Fruit fly (Drosophila melanogaster): ENCODE measurements around the gene CG10341.

CG10341 gene

DNA sequence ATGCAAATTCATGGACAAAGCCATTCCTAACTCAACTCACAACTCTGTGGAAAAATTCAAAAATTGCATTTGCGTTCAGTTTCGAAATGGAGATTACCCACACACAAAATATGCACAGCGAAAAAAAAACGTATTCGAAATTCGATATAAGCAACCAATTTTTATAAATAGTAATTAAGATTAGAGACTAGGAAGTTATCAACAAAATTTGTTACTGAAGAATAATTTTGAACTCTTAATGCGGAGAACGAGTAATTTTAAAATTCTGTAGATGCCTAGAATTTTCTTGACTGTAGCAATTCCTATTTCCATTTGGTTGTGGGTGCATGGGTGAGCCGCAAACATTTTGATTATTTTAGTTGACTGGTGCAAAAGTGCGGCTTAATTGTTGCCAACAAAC is 35.1 kb upstream of the CG10341 start (continued):
- TF ChIP-seq Hr4 (GFP tag; optimal IDR thresholded peaks at IDR 0.05): peak; percentile 56
- TF ChIP-seq dac (GFP tag; optimal IDR thresholded peaks at IDR 0.05): no peak
- peak; percentile 34 for TF ChIP-seq CG31627 (GFP tag; optimal IDR thresholded peaks at IDR 0.05)
- no peak for TF ChIP-seq fd59A (GFP tag; optimal IDR thresholded peaks at IDR 0.05)
- no peak for TF ChIP-seq CG11294 (GFP tag; IDR thresholded peaks at IDR 0.05)
- peak; percentile 39 for TF ChIP-seq esn (GFP tag; optimal IDR thresholded peaks at IDR 0.05)
- no peak for TF ChIP-seq CG16779 (tag; optimal IDR thresholded peaks at IDR 0.05)
- peak; percentile 19 for TF ChIP-seq Sox14 (GFP tag; optimal IDR thresholded peaks at IDR 0.05)
- peak; percentile 52; the same call in 2 of the 3 replicates for TF ChIP-seq CG6163 (GFP tag; IDR thresholded peaks at IDR 0.05)
- TF ChIP-seq Gug (GFP tag; IDR thresholded peaks at IDR 0.05): peak; percentile 23; the same call in 1 of the 2 replicates
- TF ChIP-seq CG15336 (GFP tag; IDR thresholded peaks at IDR 0.05): peak; percentile 52
- peak; percentile 74 for TF ChIP-seq Eip78C (GFP tag)
- no peak for TF ChIP-seq fd85E (GFP tag; optimal IDR thresholded peaks at IDR 0.05)
- no peak for TF ChIP-seq Hr39 (GFP tag; optimal IDR thresholded peaks at IDR 0.05)
- peak; percentile 32 for TF ChIP-seq Met (GFP tag; optimal IDR thresholded peaks at IDR 0.05)
- TF ChIP-seq Sox15 (GFP tag; optimal IDR thresholded peaks at IDR 0.05): no peak
- TF ChIP-seq Eip93F (GFP tag; optimal IDR thresholded peaks at IDR 0.05): no peak
- TF ChIP-seq CG10631 (GFP tag; optimal IDR thresholded peaks at IDR 0.05): peak; percentile 26
- no peak for TF ChIP-seq CG9139 (GFP tag; optimal IDR thresholded peaks at IDR 0.05)
- no peak for TF ChIP-seq CG6854 (GFP tag; optimal IDR thresholded peaks at IDR 0.05)
- peak; percentile 25 for TF ChIP-seq Lpt (GFP tag; optimal IDR thresholded peaks at IDR 0.05)
- TF ChIP-seq pdm3 (GFP tag; optimal IDR thresholded peaks at IDR 0.05): peak; percentile 22
- TF ChIP-seq salr (GFP tag; optimal IDR thresholded peaks at IDR 0.05): peak in 1 of 2 experiments; percentile 19

DNA sequence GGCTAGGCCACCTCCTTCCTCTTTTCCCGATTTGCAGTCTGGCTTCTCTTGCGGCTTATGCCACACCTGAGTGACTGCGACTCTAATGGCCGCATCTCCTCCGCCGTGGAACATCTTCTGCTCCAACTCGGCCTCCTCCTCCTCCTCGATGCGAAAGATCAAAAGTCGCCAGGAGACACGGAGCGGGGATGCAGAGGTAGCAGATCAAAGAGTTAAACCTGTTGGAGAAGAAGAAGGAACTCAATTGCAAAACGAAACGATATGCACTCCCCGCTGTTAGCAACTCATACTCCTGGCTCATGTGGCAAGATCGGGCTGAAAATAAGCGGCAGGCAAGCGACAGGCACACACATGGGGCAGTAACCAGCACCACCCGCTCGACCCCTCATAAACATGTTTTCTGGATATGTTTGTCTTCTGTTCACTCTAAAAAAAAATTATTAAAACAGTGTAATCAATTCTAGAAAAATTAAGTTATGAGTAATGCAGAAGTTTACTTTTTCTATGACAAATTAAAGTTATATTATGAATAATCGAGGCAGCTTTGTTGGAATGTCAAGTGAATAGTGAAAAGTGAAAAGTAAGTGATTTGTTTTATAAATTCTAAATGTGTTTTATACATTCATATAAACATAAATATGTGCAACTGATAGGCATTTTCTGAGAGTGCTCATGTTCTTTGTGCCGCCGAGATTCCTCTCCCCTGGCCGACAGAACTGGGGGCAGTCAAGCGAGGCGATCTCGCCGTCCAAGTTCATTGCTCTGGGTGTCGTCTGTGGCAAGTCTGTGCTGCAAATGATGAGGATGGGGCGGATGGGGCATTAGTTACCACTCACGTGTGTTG is 33.6 kb upstream of the CG10341 start:
- TF ChIP-seq pdm3 (GFP tag; optimal IDR thresholded peaks at IDR 0.05) (peak; percentile 76), CG8119 (GFP tag; IDR thresholded peaks at IDR 0.05) (peak; percentile 70), Gug (GFP tag; IDR thresholded peaks at IDR 0.05) (peak; percentile 35; the same call in 1 of the 2 replicates), CG4318 (GFP tag; optimal IDR thresholded peaks at IDR 0.05) (peak; percentile 44), Sox102F (GFP tag; optimal IDR thresholded peaks at IDR 0.05) (peak; percentile 78), CG6808 (GFP tag; optimal IDR thresholded peaks at IDR 0.05) (peak; percentile 88), Eip78C (GFP tag) (peak; percentile 95), CG6792 (GFP tag; optimal IDR thresholded peaks at IDR 0.05) (peak; percentile 74), dac (GFP tag; optimal IDR thresholded peaks at IDR 0.05) (peak; percentile 5), lz (GFP tag; optimal IDR thresholded peaks at IDR 0.05) (peak; percentile 88), CG9139 (GFP tag; optimal IDR thresholded peaks at IDR 0.05) (peak; percentile 79), CG6163 (GFP tag; IDR thresholded peaks at IDR 0.05) (peak; percentile 47), topi (GFP tag; optimal IDR thresholded peaks at IDR 0.05) (peak; percentile 87), salr (GFP tag; optimal IDR thresholded peaks at IDR 0.05) (peak; percentile 53 to 79), Eip93F (GFP tag; optimal IDR thresholded peaks at IDR 0.05) (no peak), esn (GFP tag; optimal IDR thresholded peaks at IDR 0.05) (peak; percentile 92), CG8319 (GFP tag; optimal IDR thresholded peaks at IDR 0.05) (peak; percentile 23), Ets96B (tag; optimal IDR thresholded peaks at IDR 0.05) (peak; percentile 87), CG16779 (tag; optimal IDR thresholded peaks at IDR 0.05) (peak; percentile 50), CG3919 (GFP tag; optimal IDR thresholded peaks at IDR 0.05) (peak; percentile 73), eg (GFP tag; IDR thresholded peaks at IDR 0.05) (0 out of 3 replicates have a peak, but pooled peaks have one; percentile 6), CG7368 (GFP tag; optimal IDR thresholded peaks at IDR 0.05) (peak; percentile 40), Hr4 (GFP tag; optimal IDR thresholded peaks at IDR 0.05) (peak; percentile 50), cyc (GFP tag; optimal IDR thresholded peaks at IDR 0.05) (peak; percentile 78), ss (GFP tag; optimal IDR thresholded peaks at IDR 0.05) (peak; percentile 85 to 88), CG31627 (GFP tag; optimal IDR thresholded peaks at IDR 0.05) (peak; percentile 80), CG6276 (GFP tag; optimal IDR thresholded peaks at IDR 0.05) (peak; percentile 72), Hr38 (GFP tag; optimal IDR thresholded peaks at IDR 0.05) (no peak), Lpt (GFP tag; optimal IDR thresholded peaks at IDR 0.05) (peak; percentile 76), vri (GFP tag; optimal IDR thresholded peaks at IDR 0.05) (peak; percentile 55), fd85E (GFP tag; optimal IDR thresholded peaks at IDR 0.05) (no peak), CG10631 (GFP tag; optimal IDR thresholded peaks at IDR 0.05) (peak; percentile 82), CG1621 (tag; optimal IDR thresholded peaks at IDR 0.05) (peak; percentile 64), dsx (GFP tag; optimal IDR thresholded peaks at IDR 0.05; ENCODE audit: poor library complexity, severe bottlenecking) (peak; percentile 81), Smox (GFP tag; optimal IDR thresholded peaks at IDR 0.05) (peak; percentile 85), fkh (GFP tag; optimal IDR thresholded peaks at IDR 0.05) (no peak), acj6 (GFP tag; optimal IDR thresholded peaks at IDR 0.05) (peak; percentile 79), CG3032 (tag; optimal IDR thresholded peaks at IDR 0.05) (peak; percentile 89)

All from whole organism, prepupa.